Fruit fly (Drosophila melanogaster) whole organism, embryonic: Measurements from ENCODE around the gene CG45079.

ENCODE experiments used
- Atf-2 ChIP-seq: fragments of 200-800 bp; sonication (Bioruptor generic); optimal IDR thresholded peaks from 2 replicates; lab custom pipeline; 2016; ENCODE audit warnings: missing biosample characterization, missing genetic modification characterization
- BEAF-32 ChIP-seq: fragments of 200-800 bp; sonication (Bioruptor generic); optimal IDR thresholded peaks from 3 replicates; lab custom pipeline; 2017; ENCODE audit warnings: missing biosample characterization, missing genetic modification characterization, mild to moderate bottlenecking, moderate library complexity, missing genetic modification reagents
- Bteb2 ChIP-seq: fragments of 200-800 bp; sonication (Bioruptor generic); optimal IDR thresholded peaks from 2 replicates; lab custom pipeline; 2016; ENCODE audit warnings: missing biosample characterization, missing genetic modification characterization
- CG10462 ChIP-seq: fragments of 200-800 bp; sonication (Bioruptor generic); optimal IDR thresholded peaks from 2 replicates; lab custom pipeline; 2016; ENCODE audit warnings: missing biosample characterization, missing genetic modification characterization
- CG10654 ChIP-seq: fragments of 200-800 bp; sonication (Bioruptor generic); optimal IDR thresholded peaks from 2 replicates; lab custom pipeline; 2016; ENCODE audit warnings: missing biosample characterization, missing genetic modification characterization
- CG10979 ChIP-seq: fragments of 200-800 bp; sonication (Bioruptor generic); optimal IDR thresholded peaks from 2 replicates; lab custom pipeline; 2018; ENCODE audit warnings: missing biosample characterization, mild to moderate bottlenecking, missing genetic modification characterization, moderate library complexity
- CG11085 ChIP-seq: fragments of 200-800 bp; sonication (Bioruptor generic); IDR thresholded peaks from 2 replicates; pipeline ENCODE4 v1.3.6; 2022; ENCODE audit warnings: missing biosample characterization, missing genetic modification characterization
- CG11504 ChIP-seq: fragments of 200-800 bp; sonication (Bioruptor generic); optimal IDR thresholded peaks from 3 replicates; lab custom pipeline; 2019; ENCODE audit warnings: missing biosample characterization, mild to moderate bottlenecking, missing genetic modification characterization, moderate library complexity
- CG12299 ChIP-seq: fragments of 200-800 bp; sonication (Bioruptor generic); optimal IDR thresholded peaks from 2 replicates; lab custom pipeline; 2018; ENCODE audit warnings: missing biosample characterization, mild to moderate bottlenecking, missing genetic modification characterization
- CG14441 ChIP-seq: fragments of 200-800 bp; sonication (Bioruptor generic); IDR thresholded peaks from 2 replicates; pipeline ENCODE4 v1.3.6; 2022; ENCODE audit warnings: missing biosample characterization, missing genetic modification characterization
- CG14860 ChIP-seq: fragments of 200-800 bp; sonication (Bioruptor generic); IDR thresholded peaks from 3 replicates; pipeline ENCODE4 v1.3.6; 2022; ENCODE audit warnings: missing biosample characterization, missing genetic modification characterization; ENCODE audit not compliant: partially characterized antibody
- CG1603 ChIP-seq: fragments of 200-800 bp; sonication (Bioruptor generic); optimal IDR thresholded peaks from 2 replicates; lab custom pipeline; 2019; ENCODE audit warnings: missing biosample characterization, mild to moderate bottlenecking, missing genetic modification characterization, moderate library complexity
- CG3726 ChIP-seq: fragments of 200-800 bp; sonication (Bioruptor generic); IDR thresholded peaks from 3 replicates; pipeline ENCODE4, ENCODE4 v1.3.6; 2022; ENCODE audit warnings: missing biosample characterization, missing genetic modification characterization
- CG7357 ChIP-seq: fragments of 200-800 bp; sonication (Bioruptor generic); IDR thresholded peaks from 3 replicates; pipeline ENCODE4 v1.3.6; 2022; ENCODE audit warnings: missing biosample characterization, missing genetic modification characterization
- CG7556 ChIP-seq: fragments of 200-800 bp; sonication (Bioruptor generic); optimal IDR thresholded peaks from 2 replicates; lab custom pipeline; 2017; ENCODE audit warnings: missing biosample characterization, mild to moderate bottlenecking, missing genetic modification characterization
- CG8478 ChIP-seq: fragments of >200 bp; optimal IDR thresholded peaks from 2 replicates; lab custom pipeline; 2018
- CG9215 ChIP-seq: fragments of 200-800 bp; sonication (Bioruptor generic); IDR thresholded peaks from 2 replicates; pipeline ENCODE4 v1.3.6; 2022; ENCODE audit warnings: missing biosample characterization, missing genetic modification characterization
- CG9437 ChIP-seq: fragments of 200-800 bp; sonication (Bioruptor generic); optimal IDR thresholded peaks from 2 replicates; lab custom pipeline; 2018; ENCODE audit warnings: missing biosample characterization, mild to moderate bottlenecking, missing genetic modification characterization
- CG9817 ChIP-seq: fragments of 200-800 bp; sonication (Bioruptor generic); optimal IDR thresholded peaks from 2 replicates; lab custom pipeline; 2018; ENCODE audit warnings: missing biosample characterization, mild to moderate bottlenecking, missing genetic modification characterization, moderate library complexity
- CoRest ChIP-seq: fragments of 200-800 bp; sonication (Bioruptor generic); optimal IDR thresholded peaks from 3 replicates; lab custom pipeline; 2018; ENCODE audit warnings: missing biosample characterization, mild to moderate bottlenecking, missing genetic modification characterization, moderate library complexity
- D19A ChIP-seq: fragments of 200-800 bp; optimal IDR thresholded peaks from 3 replicates; lab custom pipeline; 2019; ENCODE audit warnings: missing biosample characterization, mild to moderate bottlenecking, missing genetic modification characterization, moderate library complexity
- D19B ChIP-seq: fragments of 200-800 bp; sonication (Bioruptor generic); optimal IDR thresholded peaks from 2 replicates; lab custom pipeline; 2017; ENCODE audit warnings: missing biosample characterization, mild to moderate bottlenecking, missing genetic modification characterization
- Drgx ChIP-seq: fragments of 200-800 bp; sonication (Bioruptor generic); IDR thresholded peaks from 2 replicates; pipeline ENCODE4 v1.3.6; 2022; ENCODE audit warnings: missing biosample characterization, missing genetic modification characterization
- Eip74EF ChIP-seq, 2 experiments: fragments of 200-800 bp in 1 of 2; fragments of >200 bp in 1 of 2; sonication (Bioruptor generic) in 1 of 2; optimal IDR thresholded peaks; 2 replicates each; lab custom pipeline; 2017 to 2019; ENCODE audit warnings: missing biosample characterization in 2 of 2, missing genetic modification characterization in 2 of 2, mild to moderate bottlenecking in 1 of 2, moderate library complexity in 1 of 2
- Fer1 ChIP-seq: fragments of 200-800 bp; sonication (Bioruptor generic); optimal IDR thresholded peaks from 2 replicates; lab custom pipeline; 2017; ENCODE audit warnings: missing biosample characterization, mild to moderate bottlenecking, missing genetic modification characterization
- Hey ChIP-seq: fragments of 200-800 bp; sonication (Bioruptor generic); optimal IDR thresholded peaks from 3 replicates; lab custom pipeline; 2018; ENCODE audit warnings: missing biosample characterization, mild to moderate bottlenecking, missing genetic modification characterization
- Hr3 ChIP-seq: fragments of 200-800 bp; sonication (Bioruptor generic); optimal IDR thresholded peaks from 3 replicates; lab custom pipeline; 2016; ENCODE audit warnings: missing biosample characterization, missing genetic modification characterization
- Lim3 ChIP-seq: fragments of 200-800 bp; sonication (Bioruptor generic); IDR thresholded peaks from 2 replicates; pipeline ENCODE4 v1.3.6; 2022; ENCODE audit warnings: missing biosample characterization, missing genetic modification characterization
- MBD-R2 ChIP-seq: fragments of 200-800 bp; sonication (Bioruptor generic); IDR thresholded peaks from 2 replicates; pipeline ENCODE4 v1.3.6; 2022; ENCODE audit warnings: missing biosample characterization, missing genetic modification characterization
- Poxn ChIP-seq: fragments of 200-800 bp; sonication (Bioruptor generic); IDR thresholded peaks from 2 replicates; pipeline ENCODE4 v1.3.6; 2022; ENCODE audit warnings: missing biosample characterization, missing genetic modification characterization
- Ravus ChIP-seq: fragments of 200-800 bp; sonication (Bioruptor generic); IDR thresholded peaks from 2 replicates; pipeline ENCODE4 v1.3.6; 2022; ENCODE audit warnings: missing biosample characterization, missing genetic modification characterization
- Tbp ChIP-seq: fragments of >200 bp; optimal IDR thresholded peaks from 2 replicates; lab custom pipeline; 2018; ENCODE audit warnings: missing biosample characterization, missing genetic modification characterization
- Usf ChIP-seq: fragments of 200-800 bp; sonication (Bioruptor generic); optimal IDR thresholded peaks from 2 replicates; lab custom pipeline; 2017; ENCODE audit warnings: missing genotype, missing biosample characterization, missing genetic modification characterization
- Xbp1 ChIP-seq: fragments of 200-800 bp; sonication (Bioruptor generic); optimal IDR thresholded peaks from 3 replicates; lab custom pipeline; 2016; ENCODE audit warnings: missing biosample characterization, mild to moderate bottlenecking, missing genetic modification characterization
- ap ChIP-seq: fragments of 200-800 bp; sonication (Bioruptor generic); IDR thresholded peaks from 2 replicates; pipeline ENCODE4 v1.3.6; 2022; ENCODE audit warnings: missing biosample characterization, missing genetic modification characterization
- bowl ChIP-seq: fragments of 200-800 bp; sonication (Bioruptor generic); IDR thresholded peaks from 2 replicates; pipeline ENCODE4 v1.3.6; 2022; ENCODE audit warnings: missing biosample characterization, missing genetic modification characterization
- chinmo ChIP-seq: fragments of 200-800 bp; sonication (Bioruptor generic); IDR thresholded peaks from 4 replicates; pipeline ENCODE4 v1.3.6; 2022; ENCODE audit warnings: missing biosample characterization, missing genetic modification characterization; ENCODE audit not compliant: partially characterized antibody
- crp ChIP-seq, 2 experiments: fragments of 200-800 bp; sonication (Bioruptor generic); optimal IDR thresholded peaks; 2 replicates in 1 of 2; 3 replicates in 1 of 2; lab custom pipeline; 2017; ENCODE audit warnings: missing biosample characterization in 2 of 2, missing genetic modification characterization in 2 of 2, mild to moderate bottlenecking in 1 of 2, moderate library complexity in 1 of 2
- dmrt11E ChIP-seq: fragments of 200-800 bp; sonication (Bioruptor generic); optimal IDR thresholded peaks from 3 replicates; lab custom pipeline; 2018; ENCODE audit warnings: missing biosample characterization, mild to moderate bottlenecking, missing genetic modification characterization, moderate library complexity
- esg ChIP-seq: fragments of 200-800 bp; sonication (Bioruptor generic); conservative IDR thresholded peaks from 2 replicates; pipeline ENCODE4 v1.3.6; 2022; ENCODE audit warnings: missing biosample characterization, missing genetic modification characterization
- ewg ChIP-seq: fragments of 200-800 bp; sonication (Bioruptor generic); optimal IDR thresholded peaks from 3 replicates; lab custom pipeline; 2017; ENCODE audit warnings: mild to moderate bottlenecking, missing biosample characterization, missing genetic modification reagents, missing genetic modification characterization
- hbn ChIP-seq: fragments of 200-800 bp; sonication (Bioruptor generic); IDR thresholded peaks from 2 replicates; pipeline ENCODE4 v1.3.6; 2022; ENCODE audit warnings: missing biosample characterization, missing genetic modification characterization; ENCODE audit not compliant: partially characterized antibody
- kay ChIP-seq: fragments of 200-800 bp; sonication (Bioruptor generic); optimal IDR thresholded peaks from 2 replicates; lab custom pipeline; 2016; ENCODE audit warnings: missing biosample characterization, missing genetic modification characterization
- nerfin-2 ChIP-seq: fragments of 200-800 bp; sonication (Bioruptor generic); IDR thresholded peaks from 2 replicates; pipeline ENCODE4 v1.3.6; 2022; ENCODE audit warnings: missing biosample characterization, missing genetic modification characterization; ENCODE audit not compliant: partially characterized antibody
- ranshi ChIP-seq: fragments of 200-800 bp; sonication (Bioruptor generic); IDR thresholded peaks from 2 replicates; pipeline ENCODE4 v1.3.6; 2022; ENCODE audit warnings: missing biosample characterization, missing genetic modification characterization
- scrt ChIP-seq: fragments of 200-800 bp; sonication (Bioruptor generic); optimal IDR thresholded peaks from 2 replicates; lab custom pipeline; 2018; ENCODE audit warnings: missing biosample characterization, mild to moderate bottlenecking, missing genetic modification characterization, moderate library complexity
- sens ChIP-seq: fragments of 200-800 bp; sonication (Bioruptor generic); peaks from one replicate; lab custom pipeline; 2016; ENCODE audit warnings: missing biosample characterization, missing genetic modification characterization
- sima ChIP-seq: fragments of 200-800 bp; sonication (Bioruptor generic); optimal IDR thresholded peaks from 2 replicates; lab custom pipeline; 2016; ENCODE audit warnings: missing biosample characterization, missing genetic modification characterization
- ssp ChIP-seq: fragments of 200-800 bp; sonication (Bioruptor generic); IDR thresholded peaks from 2 replicates; pipeline ENCODE4 v1.3.6; 2022; ENCODE audit warnings: missing biosample characterization, missing genetic modification characterization
- tgo ChIP-seq: fragments of 200-800 bp; sonication (Bioruptor generic); IDR thresholded peaks from 3 replicates; pipeline ENCODE4 v1.3.6; 2022; ENCODE audit warnings: missing biosample characterization, missing genetic modification characterization

The CG45079 gene

DNA sequence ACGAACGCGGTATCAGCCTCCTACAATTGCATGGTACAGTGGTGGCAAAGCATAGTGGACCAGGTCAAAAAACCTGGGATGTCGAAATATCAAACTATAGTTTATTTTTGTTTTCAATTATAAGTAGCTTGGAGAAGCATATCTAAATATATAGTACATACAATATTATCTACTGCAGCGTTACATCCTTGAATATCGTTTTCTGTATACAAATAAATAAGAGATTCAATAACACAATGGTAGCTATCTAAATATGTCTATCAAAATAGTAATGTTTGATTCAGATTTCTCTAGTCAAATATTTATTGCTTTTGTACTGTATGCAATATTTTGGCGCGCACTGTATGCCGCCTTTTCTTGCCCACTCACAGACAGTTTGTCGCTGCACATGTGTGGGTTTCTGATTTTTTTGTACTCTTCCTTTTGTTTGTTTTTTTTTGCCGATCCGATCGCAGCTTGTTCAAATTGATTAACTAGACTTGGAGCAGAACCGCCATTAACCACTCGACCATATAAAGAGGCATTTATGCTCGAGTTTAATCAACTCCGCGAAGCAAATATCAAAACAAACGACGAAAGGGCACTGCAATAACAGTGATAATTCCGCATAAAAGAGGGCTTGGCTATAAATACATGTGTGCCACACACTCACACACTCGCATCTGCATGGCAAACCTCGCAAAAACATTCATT is 43.5 kb upstream of the CG45079 start (continued):
- TF ChIP-seq bowl (GFP tag; lab: Robert Waterston, UW) (peak; percentile 75; the same call in 1 of the 2 replicates), CG7357 (GFP tag; lab: Robert Waterston, UW) (peak; percentile 85), BEAF-32 (no peak), scrt (GFP tag; lab: Kevin White, UChicago) (peak; percentile 77), Fer1 (peak; percentile 97), CG12299 (tag; lab: Kevin White, UChicago) (peak; percentile 96), CG1603 (tag; lab: Kevin White, UChicago) (peak; percentile 87), MBD-R2 (GFP tag; lab: Robert Waterston, UW) (peak; percentile 66; the same call in 1 of the 2 replicates), crp (GFP tag; optimal IDR thresholded peaks at IDR 0.05; lab: Kevin White, UChicago) (peak in 1 of 2 experiments; percentile 53), CG7556 (GFP tag; lab: Kevin White, UChicago) (peak; percentile 98), ssp (GFP tag; lab: Robert Waterston, UW) (peak; percentile 85), Tbp (GFP tag; lab: Kevin White, UChicago) (no peak), Poxn (GFP tag; lab: Robert Waterston, UW) (peak; percentile 56), Hr3 (GFP tag; lab: Kevin White, UChicago) (peak; percentile 95), CG10462 (GFP tag; lab: Kevin White, UChicago) (peak; percentile 94), ranshi (peak; percentile 93), D19B (GFP tag; lab: Kevin White, UChicago) (peak; percentile 88), CG14441 (GFP tag; lab: Robert Waterston, UW) (peak; percentile 92), hbn (GFP tag; lab: Robert Waterston, UW) (no peak), Hey (tag; lab: Kevin White, UChicago) (no peak), Lim3 (peak; percentile 80), Drgx (GFP tag; lab: Robert Waterston, UW) (peak; percentile 96), CG10979 (tag; lab: Kevin White, UChicago) (peak; percentile 97), dmrt11E (tag; lab: Kevin White, UChicago) (peak; percentile 96), sima (peak; percentile 82), D19A (tag; lab: Kevin White, UChicago) (peak; percentile 93), CG8478 (lab: Kevin White, UChicago) (no peak), CG11085 (peak; percentile 69), esg (GFP tag; lab: Robert Waterston, UW) (peak; percentile 91), CoRest (tag; lab: Kevin White, UChicago) (peak; percentile 96), CG9215 (GFP tag; lab: Robert Waterston, UW) (peak; percentile 85), CG3726 (peak; percentile 87), CG9817 (tag; lab: Kevin White, UChicago) (peak; percentile 88), nerfin-2 (GFP tag; lab: Robert Waterston, UW) (no peak), Atf-2 (GFP tag; lab: Kevin White, UChicago) (peak; percentile 87), tgo (GFP tag; lab: Robert Waterston, UW) (peak; percentile 95), ewg (GFP tag; lab: Kevin White, UChicago) (peak; percentile 90), CG14860 (GFP tag; lab: Robert Waterston, UW) (no peak), Bteb2 (GFP tag; lab: Kevin White, UChicago) (peak; percentile 91), CG9437 (GFP tag; lab: Kevin White, UChicago) (peak; percentile 94), sens (GFP tag; lab: Kevin White, UChicago) (peak; percentile 99), Ravus (GFP tag; lab: Robert Waterston, UW) (peak; percentile 73), Usf (GFP tag; lab: Kevin White, UChicago) (peak; percentile 87), CG11504 (peak; percentile 95), Eip74EF (GFP tag; optimal IDR thresholded peaks at IDR 0.05; lab: Kevin White, UChicago) (peak in 1 of 2 experiments; percentile 98), kay (GFP tag; lab: Kevin White, UChicago) (peak; percentile 91), Xbp1 (GFP tag; lab: Kevin White, UChicago) (peak; percentile 95), CG10654 (GFP tag; lab: Kevin White, UChicago) (peak; percentile 91), chinmo (GFP tag; lab: Robert Waterston, UW) (no peak), ap (peak; percentile 86)
